Fruit fly (Drosophila melanogaster) whole organism, wandering third instar larva: ENCODE measurements around the gene Polr3G.

Source experiments
- Abd-B ChIP-seq: fragments of >200 bp; optimal IDR thresholded peaks from 2 replicates; lab custom pipeline; 2017; ENCODE audit warnings: missing biosample characterization, missing genetic modification characterization
- CG32264 ChIP-seq: fragments of 200-800 bp; sonication (Bioruptor generic); optimal IDR thresholded peaks from 2 replicates; lab custom pipeline; 2016; ENCODE audit warnings: missing biosample characterization, missing genetic modification characterization
- CG9705 ChIP-seq: fragments of 200-800 bp; sonication (Bioruptor generic); optimal IDR thresholded peaks from 2 replicates; lab custom pipeline; 2018; ENCODE audit warnings: missing biosample characterization, mild to moderate bottlenecking, missing genetic modification characterization
- CrebA ChIP-seq: fragments of 200-800 bp; sonication (Bioruptor generic); optimal IDR thresholded peaks from 2 replicates; lab custom pipeline; 2016; ENCODE audit warnings: missing biosample characterization, mild to moderate bottlenecking, missing genetic modification characterization, borderline replicate concordance
- Dfd ChIP-seq: fragments of >200 bp; optimal IDR thresholded peaks from 2 replicates; lab custom pipeline; 2017; ENCODE audit warnings: missing biosample characterization, missing genetic modification characterization
- Dif ChIP-seq: fragments of 200-275, 200-300 bp; sonication (Bioruptor generic); optimal IDR thresholded peaks from 2 replicates; lab custom pipeline; 2018; ENCODE audit warnings: missing biosample characterization, missing genetic modification characterization; ENCODE audit not compliant: partially characterized antibody
- GATAd ChIP-seq: sonication (Bioruptor generic); optimal IDR thresholded peaks from 2 replicates; lab custom pipeline; 2016; ENCODE audit warnings: missing biosample characterization, missing genetic modification characterization
- HLH106 ChIP-seq: fragments of 200-800 bp; optimal IDR thresholded peaks from 3 replicates; lab custom pipeline; 2019; ENCODE audit warnings: missing biosample characterization, mild to moderate bottlenecking, missing genetic modification characterization, moderate library complexity
- Hnf4 ChIP-seq: fragments of 200-800 bp; sonication (Bioruptor generic); optimal IDR thresholded peaks from 2 replicates; lab custom pipeline; 2016; ENCODE audit warnings: missing biosample characterization, mild to moderate bottlenecking, missing genetic modification characterization
- Hr78 ChIP-seq: fragments of >200 bp; optimal IDR thresholded peaks from 2 replicates; lab custom pipeline; 2017; ENCODE audit warnings: missing biosample characterization, missing genetic modification characterization
- Jra ChIP-seq: sonication (Bioruptor generic); optimal IDR thresholded peaks from 2 replicates; lab custom pipeline; 2016; ENCODE audit warnings: missing biosample characterization, missing genetic modification characterization
- Mio ChIP-seq: sonication (Bioruptor generic); optimal IDR thresholded peaks from 2 replicates; lab custom pipeline; 2016; ENCODE audit warnings: missing biosample characterization, missing genetic modification characterization
- Myc ChIP-seq: fragments of >200 bp; optimal IDR thresholded peaks from 2 replicates; lab custom pipeline; 2017
- N ChIP-seq: fragments of >200 bp; optimal IDR thresholded peaks from 2 replicates; lab custom pipeline; 2018; ENCODE audit warnings: missing biosample characterization, missing external identifiers, missing genetic modification characterization
- OdsH ChIP-seq: fragments of 200-800 bp; sonication (Bioruptor generic); optimal IDR thresholded peaks from 2 replicates; lab custom pipeline; 2016; ENCODE audit warnings: missing biosample characterization, mild to moderate bottlenecking, missing genetic modification characterization
- Rel ChIP-seq, 2 experiments: fragments of 200-800 bp; sonication (Bioruptor generic) in 1 of 2; optimal IDR thresholded peaks; 2 replicates in 1 of 2; 3 replicates in 1 of 2; lab custom pipeline; 2016 to 2019; ENCODE audit warnings: mild to moderate bottlenecking in 2 of 2, missing biosample characterization in 2 of 2, missing genetic modification characterization in 2 of 2, moderate library complexity in 1 of 2
- Vsx2 ChIP-seq: fragments of 200-300, 225-300 bp; sonication (Bioruptor generic); optimal IDR thresholded peaks from 2 replicates; lab custom pipeline; 2018; ENCODE audit warnings: missing biosample characterization, missing genetic modification characterization; ENCODE audit not compliant: partially characterized antibody
- br ChIP-seq: fragments of 200-800 bp; sonication (Bioruptor generic); optimal IDR thresholded peaks from 2 replicates; lab custom pipeline; 2016; ENCODE audit warnings: missing biosample characterization, missing genetic modification characterization
- brk ChIP-seq: fragments of 200-800 bp; sonication (Bioruptor generic); optimal IDR thresholded peaks from 2 replicates; lab custom pipeline; 2016; ENCODE audit warnings: missing biosample characterization, mild to moderate bottlenecking, missing genetic modification characterization
- dl ChIP-seq, 2 experiments: fragments of 175-275, 200-275 bp in 1 of 2; fragments of 200-275 bp in 1 of 2; sonication (Bioruptor generic); optimal IDR thresholded peaks; lab custom pipeline; 2018; ENCODE audit warnings: mild to moderate bottlenecking in 2 of 2, missing biosample characterization in 2 of 2, missing genetic modification characterization in 2 of 2, moderate library complexity in 2 of 2; ENCODE audit not compliant: partially characterized antibody in 2 of 2, insufficient read depth in 1 of 2
- dmrt93B ChIP-seq: fragments of 200-800 bp; sonication (Bioruptor generic); optimal IDR thresholded peaks from 2 replicates; lab custom pipeline; 2018; ENCODE audit warnings: missing biosample characterization, mild to moderate bottlenecking, missing genetic modification characterization
- dsf ChIP-seq: sonication (Bioruptor generic); optimal IDR thresholded peaks from 2 replicates; lab custom pipeline; 2016; ENCODE audit warnings: missing biosample characterization, missing genetic modification characterization, borderline replicate concordance
- ey ChIP-seq: fragments of 200-800 bp; sonication (Bioruptor generic); optimal IDR thresholded peaks from 2 replicates; lab custom pipeline; 2016; ENCODE audit warnings: missing biosample characterization, missing genetic modification characterization
- foxo ChIP-seq, 2 experiments: fragments of 200-800 bp; sonication (Bioruptor generic); optimal IDR thresholded peaks; 2 replicates in 1 of 2; 3 replicates in 1 of 2; lab custom pipeline; 2016 to 2017; ENCODE audit warnings: missing biosample characterization in 2 of 2, missing genetic modification characterization in 2 of 2
- fru ChIP-seq: fragments of 200-800 bp; sonication (Bioruptor generic); optimal IDR thresholded peaks from 3 replicates; lab custom pipeline; 2016; ENCODE audit warnings: missing biosample characterization, mild to moderate bottlenecking, missing genetic modification characterization
- h ChIP-seq: fragments of 200-800 bp; sonication (Bioruptor generic); optimal IDR thresholded peaks from 3 replicates; lab custom pipeline; 2016; ENCODE audit warnings: missing biosample characterization, mild to moderate bottlenecking, missing genetic modification characterization
- jim ChIP-seq: fragments of 175-275, 200-325 bp; sonication (Bioruptor generic); optimal IDR thresholded peaks from 2 replicates; lab custom pipeline; 2016; ENCODE audit warnings: missing biosample characterization, mild to moderate bottlenecking, missing genetic modification characterization
- lola ChIP-seq: fragments of >200 bp; optimal IDR thresholded peaks from 2 replicates; lab custom pipeline; 2017; ENCODE audit warnings: missing biosample characterization, missing genetic modification characterization
- pan ChIP-seq: fragments of >200 bp; optimal IDR thresholded peaks from 2 replicates; lab custom pipeline; 2017
- psq ChIP-seq: fragments of 200-800 bp; sonication (Bioruptor generic); optimal IDR thresholded peaks from 3 replicates; lab custom pipeline; 2017; ENCODE audit warnings: missing biosample characterization, mild to moderate bottlenecking, missing genetic modification characterization, moderate library complexity
- rgr ChIP-seq: fragments of 200-800 bp; sonication (Bioruptor generic); optimal IDR thresholded peaks from 3 replicates; lab custom pipeline; 2016; ENCODE audit warnings: missing biosample characterization, mild to moderate bottlenecking, missing genetic modification characterization
- tai ChIP-seq: sonication (Bioruptor generic); optimal IDR thresholded peaks from 2 replicates; lab custom pipeline; 2016; ENCODE audit warnings: missing biosample characterization, missing genetic modification characterization
- usp ChIP-seq: fragments of >200 bp; optimal IDR thresholded peaks from 2 replicates; lab custom pipeline; 2017; ENCODE audit warnings: missing biosample characterization, missing genetic modification characterization
- woc ChIP-seq: sonication (Bioruptor generic); optimal IDR thresholded peaks from 2 replicates; lab custom pipeline; 2016; ENCODE audit warnings: missing biosample characterization, mild to moderate bottlenecking, missing genetic modification characterization

Gene Polr3G

dm6 chr3L:17461369-17462012 lies 34.6 kb upstream of the Polr3G start:
- TF ChIP-seq dl (GFP tag; optimal IDR thresholded peaks at IDR 0.05; lab: Kevin White, UChicago; ENCODE audit: insufficient read depth in 1 of 2, partially characterized antibody in 2 of 2) = no peak
- TF ChIP-seq ey (GFP tag; lab: Kevin White, UChicago) = no peak
- no peak for TF ChIP-seq Vsx2 (GFP tag; lab: Kevin White, UChicago)
- TF ChIP-seq foxo (GFP tag; optimal IDR thresholded peaks at IDR 0.05; lab: Kevin White, UChicago) = no peak
- no peak for TF ChIP-seq lola (GFP tag; lab: Kevin White, UChicago)
- TF ChIP-seq Rel (GFP tag; optimal IDR thresholded peaks at IDR 0.05; lab: Kevin White, UChicago) = no peak
- TF ChIP-seq Rel (tag; optimal IDR thresholded peaks at IDR 0.05; lab: Kevin White, UChicago) = no peak
- no peak for TF ChIP-seq Hr78 (GFP tag; lab: Kevin White, UChicago)
- no peak for TF ChIP-seq woc (GFP tag; lab: Kevin White, UChicago)
- no peak for TF ChIP-seq tai
- TF ChIP-seq N (GFP tag; lab: Kevin White, UChicago) = no peak
- TF ChIP-seq, all 38 proteins: peak for 0

- TF ChIP-seq jim (no peak), CG32264 (no peak), Hnf4 (GFP tag; lab: Kevin White, UChicago) (no peak), GATAd (GFP tag; lab: Kevin White, UChicago) (no peak), psq (GFP tag; lab: Kevin White, UChicago) (no peak), fru (no peak), usp (GFP tag; lab: Kevin White, UChicago) (no peak), Rel (GFP tag; optimal IDR thresholded peaks at IDR 0.05; lab: Kevin White, UChicago) (no peak), Rel (tag; optimal IDR thresholded peaks at IDR 0.05; lab: Kevin White, UChicago) (no peak), rgr (GFP tag; lab: Kevin White, UChicago) (no peak), Myc (lab: Kevin White, UChicago) (no peak), br (GFP tag; lab: Kevin White, UChicago) (no peak), brk (GFP tag; lab: Kevin White, UChicago) (no peak), ey (GFP tag; lab: Kevin White, UChicago) (no peak), HLH106 (tag; lab: Kevin White, UChicago) (no peak), dmrt93B (GFP tag; lab: Kevin White, UChicago) (no peak), dl (GFP tag; optimal IDR thresholded peaks at IDR 0.05; lab: Kevin White, UChicago; ENCODE audit: insufficient read depth in 1 of 2, partially characterized antibody in 2 of 2) (no peak), Mio (GFP tag; lab: Kevin White, UChicago) (no peak), Jra (GFP tag; lab: Kevin White, UChicago) (no peak), tai (no peak), dsf (GFP tag; lab: Kevin White, UChicago) (no peak)
- TF ChIP-seq, all 38 proteins: peak for 0
These were observed 32.1 kb upstream of the Polr3G start for dm6 chr3L:17458856-17459518.

DNA sequence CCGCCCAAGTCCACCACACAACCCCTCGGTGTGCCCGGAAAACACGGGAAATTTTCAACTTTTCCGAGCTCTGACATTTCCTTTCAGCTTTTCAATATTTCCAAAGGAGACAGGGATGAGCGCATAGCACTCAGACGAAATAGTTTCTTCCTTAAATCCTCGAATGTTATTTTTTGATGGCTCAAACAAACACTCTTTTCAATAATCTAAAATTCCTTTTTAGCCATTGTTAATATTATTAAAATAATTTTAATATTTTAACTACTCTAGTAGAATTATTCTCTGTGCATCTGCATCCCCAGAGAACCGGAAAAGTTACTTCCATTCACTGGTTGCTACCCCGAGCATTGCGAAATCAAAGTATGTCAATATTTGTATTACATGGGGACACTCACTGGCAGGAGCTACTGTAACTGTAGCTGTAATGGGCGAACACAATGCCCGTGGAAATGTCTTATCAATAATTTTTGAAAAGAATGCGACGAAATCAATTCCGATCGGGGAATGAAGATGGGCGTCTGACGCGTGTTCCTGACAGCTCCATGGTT lies 30.8 kb upstream of the Polr3G start:
- TF ChIP-seq usp (GFP tag; lab: Kevin White, UChicago) = no peak
- TF ChIP-seq jim = no peak
- TF ChIP-seq dsf (GFP tag; lab: Kevin White, UChicago) = no peak
- TF ChIP-seq CG9705 (GFP tag; lab: Kevin White, UChicago) = no peak
- no peak for TF ChIP-seq GATAd (GFP tag; lab: Kevin White, UChicago)
- TF ChIP-seq Myc (lab: Kevin White, UChicago) = no peak
- TF ChIP-seq Abd-B (GFP tag; lab: Kevin White, UChicago) = no peak
- no peak for TF ChIP-seq pan (lab: Kevin White, UChicago)
- TF ChIP-seq Hnf4 (GFP tag; lab: Kevin White, UChicago) = no peak
- TF ChIP-seq tai = no peak
- TF ChIP-seq h = no peak
- no peak for TF ChIP-seq fru
- no peak for TF ChIP-seq Dif (GFP tag; lab: Kevin White, UChicago)
- no peak for TF ChIP-seq br (GFP tag; lab: Kevin White, UChicago)
- TF ChIP-seq rgr (GFP tag; lab: Kevin White, UChicago) = no peak

DNA sequence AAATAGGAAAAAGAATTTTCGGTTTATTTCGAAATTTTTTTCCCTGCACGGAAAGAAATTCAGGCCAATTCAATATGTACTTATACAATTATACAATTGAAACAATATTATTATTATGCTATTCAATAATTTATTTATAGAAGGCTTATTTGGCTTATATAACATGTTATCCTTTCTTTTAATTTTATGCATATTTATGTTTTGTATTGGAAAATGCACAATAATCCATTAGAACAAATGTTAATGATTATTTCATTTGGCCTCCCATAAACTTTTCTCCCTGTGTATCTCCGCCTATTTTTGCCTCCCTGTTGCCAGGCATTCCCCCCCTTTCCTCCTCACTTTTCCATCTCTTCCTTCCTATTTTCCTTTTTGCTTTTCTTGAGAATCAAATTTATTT lies 21.0 kb upstream of the Polr3G start:
- TF ChIP-seq lola (GFP tag; lab: Kevin White, UChicago) (no peak), CG9705 (GFP tag; lab: Kevin White, UChicago) (no peak), foxo (GFP tag; optimal IDR thresholded peaks at IDR 0.05; lab: Kevin White, UChicago) (no peak), Myc (lab: Kevin White, UChicago) (no peak), GATAd (GFP tag; lab: Kevin White, UChicago) (no peak), dmrt93B (GFP tag; lab: Kevin White, UChicago) (no peak), Dif (GFP tag; lab: Kevin White, UChicago) (no peak), Dfd (GFP tag; lab: Kevin White, UChicago) (no peak), Abd-B (GFP tag; lab: Kevin White, UChicago) (no peak), Hnf4 (GFP tag; lab: Kevin White, UChicago) (no peak), h (no peak), ey (GFP tag; lab: Kevin White, UChicago) (no peak), usp (GFP tag; lab: Kevin White, UChicago) (no peak), CrebA (GFP tag; lab: Kevin White, UChicago) (no peak), OdsH (no peak), tai (no peak), CG32264 (no peak), dl (GFP tag; optimal IDR thresholded peaks at IDR 0.05; lab: Kevin White, UChicago; ENCODE audit: insufficient read depth in 1 of 2, partially characterized antibody in 2 of 2) (no peak), jim (no peak)
